Fruit fly (Drosophila melanogaster) whole organism, prepupa: Measurements from ENCODE around the gene Oseg4.

Experiments used
- CG10631 ChIP-seq: fragments of 200-800 bp; sonication (Bioruptor generic); optimal IDR thresholded peaks from 2 replicates; lab custom pipeline; 2016; ENCODE audit warnings: missing biosample characterization, missing genetic modification characterization
- CG10669 ChIP-seq: fragments of 200-800 bp; sonication (Bioruptor generic); optimal IDR thresholded peaks from 3 replicates; lab custom pipeline; 2018; ENCODE audit warnings: missing biosample characterization, mild to moderate bottlenecking, missing genetic modification characterization, moderate library complexity
- CG11902 ChIP-seq: fragments of 200-800 bp; sonication (Bioruptor generic); optimal IDR thresholded peaks from 3 replicates; lab custom pipeline; 2016; ENCODE audit warnings: missing biosample characterization, missing genetic modification characterization
- CG1621 ChIP-seq: fragments of 200-800 bp; sonication (Bioruptor generic); optimal IDR thresholded peaks from 3 replicates; lab custom pipeline; 2018; ENCODE audit warnings: missing biosample characterization, mild to moderate bottlenecking, missing genetic modification characterization
- CG16779 ChIP-seq: fragments of 200-800 bp; sonication (Bioruptor generic); optimal IDR thresholded peaks from 3 replicates; lab custom pipeline; 2017; ENCODE audit warnings: missing biosample characterization, mild to moderate bottlenecking, missing genetic modification characterization
- CG3032 ChIP-seq: fragments of 200-800 bp; optimal IDR thresholded peaks from 2 replicates; lab custom pipeline; 2019; ENCODE audit warnings: missing biosample characterization, mild to moderate bottlenecking, missing genetic modification characterization, moderate library complexity
- CG31627 ChIP-seq: fragments of 200-800 bp; sonication (Bioruptor generic); optimal IDR thresholded peaks from 3 replicates; lab custom pipeline; 2016; ENCODE audit warnings: missing biosample characterization, missing genetic modification characterization
- CG34406 ChIP-seq: fragments of 200-800 bp; sonication (Bioruptor generic); optimal IDR thresholded peaks from 3 replicates; lab custom pipeline; 2016; ENCODE audit warnings: missing biosample characterization, missing genetic modification characterization
- CG3919 ChIP-seq: fragments of 200-800 bp; sonication (Bioruptor generic); optimal IDR thresholded peaks from 3 replicates; lab custom pipeline; 2016; ENCODE audit warnings: missing biosample characterization, missing genetic modification characterization
- CG6163 ChIP-seq: fragments of 200-800 bp; sonication (Bioruptor generic); IDR thresholded peaks from 3 replicates; pipeline ENCODE4 v1.3.6; 2022; ENCODE audit warnings: missing biosample characterization, missing genetic modification characterization
- CG6276 ChIP-seq: fragments of 200-800 bp; sonication (Bioruptor generic); optimal IDR thresholded peaks from 2 replicates; lab custom pipeline; 2017; ENCODE audit warnings: missing biosample characterization, mild to moderate bottlenecking, missing genetic modification characterization
- CG6808 ChIP-seq: fragments of 200-800 bp; sonication (Bioruptor generic); optimal IDR thresholded peaks from 3 replicates; lab custom pipeline; 2017; ENCODE audit warnings: missing biosample characterization, missing genetic modification characterization, mild to moderate bottlenecking, moderate library complexity, missing genetic modification reagents
- CG6854 ChIP-seq: fragments of 200-800 bp; sonication (Bioruptor generic); optimal IDR thresholded peaks from 2 replicates; lab custom pipeline; 2017; ENCODE audit warnings: missing biosample characterization, mild to moderate bottlenecking, missing genetic modification characterization
- CG8119 ChIP-seq: fragments of 200-800 bp; sonication (Bioruptor generic); IDR thresholded peaks from 3 replicates; pipeline ENCODE4 v1.3.6; 2022; ENCODE audit warnings: missing biosample characterization, missing genetic modification characterization
- Eip75B ChIP-seq: fragments of 200-800 bp; sonication (Bioruptor generic); optimal IDR thresholded peaks from 3 replicates; lab custom pipeline; 2016; ENCODE audit warnings: missing biosample characterization, missing genetic modification characterization
- Eip78C ChIP-seq: fragments of 200-800 bp; sonication (Bioruptor generic); peaks from one replicate; lab custom pipeline; 2016; ENCODE audit warnings: missing biosample characterization, missing genetic modification characterization
- Eip93F ChIP-seq: fragments of 200-800 bp; sonication (Bioruptor generic); optimal IDR thresholded peaks from 2 replicates; lab custom pipeline; 2016; ENCODE audit warnings: missing biosample characterization, mild to moderate bottlenecking, missing genetic modification characterization
- Ets21C ChIP-seq: fragments of 200-800 bp; sonication (Bioruptor generic); optimal IDR thresholded peaks from 3 replicates; lab custom pipeline; 2016; ENCODE audit warnings: missing biosample characterization, missing genetic modification characterization
- Ets96B ChIP-seq: fragments of 200-800 bp; optimal IDR thresholded peaks from 2 replicates; lab custom pipeline; 2019; ENCODE audit warnings: missing biosample characterization, mild to moderate bottlenecking, missing genetic modification characterization, moderate library complexity
- Hr38 ChIP-seq: sonication (Bioruptor generic); optimal IDR thresholded peaks from 2 replicates; lab custom pipeline; 2016; ENCODE audit warnings: missing biosample characterization, missing genetic modification characterization
- Lpt ChIP-seq: fragments of 200-800 bp; sonication (Bioruptor generic); optimal IDR thresholded peaks from 3 replicates; lab custom pipeline; 2016; ENCODE audit warnings: missing biosample characterization, missing genetic modification characterization
- Met ChIP-seq: fragments of 200-800 bp; sonication (Bioruptor generic); optimal IDR thresholded peaks from 3 replicates; lab custom pipeline; 2016; ENCODE audit warnings: missing biosample characterization, missing genetic modification characterization
- OdsH ChIP-seq: fragments of 200-800 bp; sonication (Bioruptor generic); optimal IDR thresholded peaks from 3 replicates; lab custom pipeline; 2016; ENCODE audit warnings: missing biosample characterization, missing genetic modification characterization
- Sox102F ChIP-seq: fragments of 200-800 bp; sonication (Bioruptor generic); optimal IDR thresholded peaks from 2 replicates; lab custom pipeline; 2016; ENCODE audit warnings: missing biosample characterization, mild to moderate bottlenecking, missing genetic modification characterization
- Sox14 ChIP-seq: fragments of 200-800 bp; sonication (Bioruptor generic); optimal IDR thresholded peaks from 3 replicates; lab custom pipeline; 2016; ENCODE audit warnings: missing biosample characterization, missing genetic modification characterization
- achi ChIP-seq: fragments of 200-800 bp; sonication (Bioruptor generic); optimal IDR thresholded peaks from 3 replicates; lab custom pipeline; 2016; ENCODE audit warnings: missing biosample characterization, missing genetic modification characterization
- cyc ChIP-seq: fragments of 200-800 bp; sonication (Bioruptor generic); optimal IDR thresholded peaks from 3 replicates; lab custom pipeline; 2016; ENCODE audit warnings: missing biosample characterization, missing genetic modification characterization
- dac ChIP-seq: fragments of 200-800 bp; sonication (Bioruptor generic); optimal IDR thresholded peaks from 2 replicates; lab custom pipeline; 2017; ENCODE audit warnings: missing biosample characterization, mild to moderate bottlenecking, missing genetic modification characterization
- dsx ChIP-seq: fragments of 200-800 bp; optimal IDR thresholded peaks from 3 replicates; lab custom pipeline; 2019; ENCODE audit warnings: missing biosample characterization, mild to moderate bottlenecking, missing genetic modification characterization, moderate library complexity; ENCODE audit not compliant: poor library complexity, severe bottlenecking
- eg ChIP-seq: fragments of 200-800 bp; sonication (Bioruptor generic); IDR thresholded peaks from 3 replicates; pipeline ENCODE4 v1.3.6; 2022; ENCODE audit warnings: missing biosample characterization, missing genetic modification characterization
- esn ChIP-seq: fragments of 200-800 bp; sonication (Bioruptor generic); optimal IDR thresholded peaks from 2 replicates; lab custom pipeline; 2016; ENCODE audit warnings: missing biosample characterization, mild to moderate bottlenecking, missing genetic modification characterization, moderate library complexity
- fd59A ChIP-seq: fragments of 200-800 bp; sonication (Bioruptor generic); optimal IDR thresholded peaks from 2 replicates; lab custom pipeline; 2017; ENCODE audit warnings: missing biosample characterization, mild to moderate bottlenecking, missing genetic modification characterization, missing genetic modification reagents
- fd85E ChIP-seq: fragments of 200-800 bp; sonication (Bioruptor generic); optimal IDR thresholded peaks from 3 replicates; lab custom pipeline; 2016; ENCODE audit warnings: missing biosample characterization, missing genetic modification characterization
- fkh ChIP-seq: fragments of 200-800 bp; sonication (Bioruptor generic); optimal IDR thresholded peaks from 3 replicates; lab custom pipeline; 2017; ENCODE audit warnings: missing biosample characterization, mild to moderate bottlenecking, missing genetic modification characterization, moderate library complexity
- lz ChIP-seq: fragments of 200-800 bp; sonication (Bioruptor generic); optimal IDR thresholded peaks from 3 replicates; lab custom pipeline; 2016; ENCODE audit warnings: missing biosample characterization, missing genetic modification characterization
- net ChIP-seq: fragments of 200-800 bp; sonication (Bioruptor generic); optimal IDR thresholded peaks from 3 replicates; lab custom pipeline; 2016; ENCODE audit warnings: missing biosample characterization, missing genetic modification characterization
- pdm3 ChIP-seq: fragments of 200-800 bp; sonication (Bioruptor generic); optimal IDR thresholded peaks from 3 replicates; lab custom pipeline; 2016; ENCODE audit warnings: missing biosample characterization, missing genetic modification characterization
- salr ChIP-seq, 2 experiments: fragments of 200-800 bp; sonication (Bioruptor generic); optimal IDR thresholded peaks; 3 replicates each; lab custom pipeline; 2016 to 2018; ENCODE audit warnings: missing biosample characterization in 2 of 2, missing genetic modification characterization in 2 of 2, mild to moderate bottlenecking in 1 of 2
- spab ChIP-seq: fragments of 200-800 bp; sonication (Bioruptor generic); optimal IDR thresholded peaks from 2 replicates; lab custom pipeline; 2017; ENCODE audit warnings: missing biosample characterization, mild to moderate bottlenecking, missing genetic modification characterization, missing genetic modification reagents
- ss ChIP-seq, 2 experiments: fragments of 200-800 bp; sonication (Bioruptor generic); optimal IDR thresholded peaks; 2 replicates in 1 of 2; 3 replicates in 1 of 2; lab custom pipeline; 2017 to 2018; ENCODE audit warnings: mild to moderate bottlenecking in 2 of 2, missing biosample characterization in 2 of 2, missing genetic modification characterization in 2 of 2, moderate library complexity in 1 of 2
- svp ChIP-seq: fragments of 200-800 bp; sonication (Bioruptor generic); peaks from one replicate; lab custom pipeline; 2016; ENCODE audit warnings: missing biosample characterization, missing genetic modification characterization
- topi ChIP-seq: fragments of 200-800 bp; sonication (Bioruptor generic); optimal IDR thresholded peaks from 3 replicates; lab custom pipeline; 2016; ENCODE audit warnings: missing biosample characterization, missing genetic modification characterization
- vri ChIP-seq: fragments of 200-800 bp; sonication (Bioruptor generic); optimal IDR thresholded peaks from 3 replicates; lab custom pipeline; 2016; ENCODE audit warnings: missing biosample characterization, mild to moderate bottlenecking, missing genetic modification characterization

Gene Oseg4

dm6 chr3L:1738375-1739328 is 3.1 kb upstream of the Oseg4 start, which contains the start of gene Gk2:
Gene Gk2, plus strand, starts transcription at chr3L:1738407.
- TF ChIP-seq fkh (GFP tag; lab: Kevin White, UChicago) (peak; percentile 59), Met (GFP tag; lab: Kevin White, UChicago) (no peak), net (GFP tag; lab: Kevin White, UChicago) (no peak), CG6854 (GFP tag; lab: Kevin White, UChicago) (no peak), fd85E (GFP tag; lab: Kevin White, UChicago) (no peak), fd59A (GFP tag; lab: Kevin White, UChicago) (no peak), CG1621 (tag; lab: Kevin White, UChicago) (no peak), lz (peak; percentile 6), Ets21C (GFP tag; lab: Kevin White, UChicago) (no peak), Sox14 (GFP tag; lab: Kevin White, UChicago) (no peak), OdsH (GFP tag; lab: Kevin White, UChicago) (no peak), achi (no peak), CG6276 (no peak), CG6163 (GFP tag; lab: Robert Waterston, UW) (no peak), vri (GFP tag; lab: Kevin White, UChicago) (peak; percentile 31), salr (GFP tag; optimal IDR thresholded peaks at IDR 0.05; lab: Kevin White, UChicago) (no peak), CG3919 (GFP tag; lab: Kevin White, UChicago) (no peak), Ets96B (tag; lab: Kevin White, UChicago) (no peak), Hr38 (GFP tag; lab: Kevin White, UChicago) (no peak), Eip78C (GFP tag; lab: Kevin White, UChicago) (peak; percentile 59), dac (GFP tag; lab: Kevin White, UChicago) (no peak), spab (GFP tag; lab: Kevin White, UChicago) (no peak), CG8119 (no peak), CG10669 (no peak)

dm6 chr3L:1737898-1738322 is 2.3 kb upstream of the Oseg4 start, which contains the start of gene PIG-Wb:
Gene PIG-Wb, minus strand, starts transcription at chr3L:1738106.
- TF ChIP-seq fd85E (GFP tag; lab: Kevin White, UChicago): no peak
- TF ChIP-seq fkh (GFP tag; lab: Kevin White, UChicago): peak; percentile 44

DNA sequence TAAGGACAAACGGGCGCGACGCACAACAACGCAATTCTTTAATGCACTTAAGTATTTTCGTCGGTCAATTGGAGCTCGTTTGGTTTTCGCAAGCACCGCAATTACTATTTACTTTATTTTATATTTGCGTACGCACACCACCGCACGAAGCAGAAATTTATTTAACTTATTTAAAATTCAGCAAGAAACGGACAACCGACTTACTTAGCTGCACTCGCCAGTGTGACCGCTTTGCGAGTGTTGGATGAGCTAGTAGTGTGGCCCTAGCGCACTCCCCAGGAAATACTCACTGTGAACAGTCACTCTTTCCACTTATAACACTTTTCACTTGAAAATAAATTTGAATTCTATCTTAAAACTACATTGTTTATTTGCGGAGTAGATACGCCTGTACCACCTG is 4.7 kb downstream of the Oseg4 start, which contains the start of gene drpr:
Gene drpr, minus strand, starts transcription at position 235 of the 400 bp plus-strand sequence.
- TF ChIP-seq fd59A (GFP tag; lab: Kevin White, UChicago) (no peak), CG31627 (GFP tag; lab: Kevin White, UChicago) (no peak), cyc (GFP tag; lab: Kevin White, UChicago) (no peak), pdm3 (GFP tag; lab: Kevin White, UChicago) (no peak), CG3032 (tag; lab: Kevin White, UChicago) (peak; percentile 15), topi (GFP tag; lab: Kevin White, UChicago) (peak; percentile 47), Lpt (GFP tag; lab: Kevin White, UChicago) (no peak), eg (GFP tag; lab: Robert Waterston, UW) (peak; percentile 39; the same call in 1 of the 3 replicates), Sox102F (GFP tag; lab: Kevin White, UChicago) (peak; percentile 58), salr (GFP tag; optimal IDR thresholded peaks at IDR 0.05; lab: Kevin White, UChicago) (no peak), ss (GFP tag; optimal IDR thresholded peaks at IDR 0.05; lab: Kevin White, UChicago) (peak in 1 of 2 experiments; percentile 15), CG10631 (no peak), CG6808 (GFP tag; lab: Kevin White, UChicago) (no peak), CG16779 (tag; lab: Kevin White, UChicago) (peak; percentile 1), CG8119 (peak; percentile 29; the same call in 2 of the 3 replicates), dsx (GFP tag; lab: Kevin White, UChicago) (peak; percentile 37), vri (GFP tag; lab: Kevin White, UChicago) (peak; percentile 24), esn (GFP tag; lab: Kevin White, UChicago) (peak; percentile 39), Eip78C (GFP tag; lab: Kevin White, UChicago) (peak; percentile 78), Met (GFP tag; lab: Kevin White, UChicago) (peak; percentile 24), Eip75B (GFP tag; lab: Kevin White, UChicago) (peak; percentile 36), Sox14 (GFP tag; lab: Kevin White, UChicago) (peak; percentile 50), CG6163 (GFP tag; lab: Robert Waterston, UW) (peak; percentile 57; the same call in 2 of the 3 replicates), CG11902 (GFP tag; lab: Kevin White, UChicago) (no peak), Eip93F (GFP tag; lab: Kevin White, UChicago) (no peak), CG3919 (GFP tag; lab: Kevin White, UChicago) (peak; percentile 16), CG34406 (no peak), lz (peak; percentile 31), CG6854 (GFP tag; lab: Kevin White, UChicago) (peak; percentile 47), dac (GFP tag; lab: Kevin White, UChicago) (no peak), svp (GFP tag; lab: Kevin White, UChicago) (peak; percentile 72), Ets96B (tag; lab: Kevin White, UChicago) (peak; percentile 16), Ets21C (GFP tag; lab: Kevin White, UChicago) (no peak)
